Worm (Caenorhabditis elegans) whole organism, L2 larva: ENCODE results near the gene ule-2.

Experiments used
- R02D3.7 ChIP-seq: fragments of 150-350 bp; optimal IDR thresholded peaks from 2 replicates; lab custom pipeline; 2014; ENCODE audit warnings: missing biosample characterization, missing genetic modification characterization
- ZK546.5 ChIP-seq: sonication (generic microtip); optimal IDR thresholded peaks from 2 replicates; lab custom pipeline; 2017; ENCODE audit warnings: missing biosample characterization, missing genetic modification characterization
- ama-1 ChIP-seq: fragments of 150-350 bp; optimal IDR thresholded peaks from 2 replicates; lab custom pipeline; 2018; ENCODE audit warnings: inconsistent platforms
- ceh-82 ChIP-seq: fragments of 150-350 bp; optimal IDR thresholded peaks from 2 replicates; lab custom pipeline; 2014; ENCODE audit warnings: missing biosample characterization, missing genetic modification characterization
- lin-11 ChIP-seq: fragments of 150-350 bp; sonication (generic microtip); optimal IDR thresholded peaks from 2 replicates; lab custom pipeline; 2014; ENCODE audit warnings: missing biosample characterization, missing genetic modification characterization, inconsistent platforms, mixed read lengths
- lsy-2 ChIP-seq, 2 experiments: fragments of 150-350 bp in 1 of 2; sonication (generic microtip) in 1 of 2; optimal IDR thresholded peaks; 2 replicates each; lab custom pipeline; 2014 to 2017; ENCODE audit warnings: missing biosample characterization in 2 of 2, missing genetic modification characterization in 2 of 2
- nhr-12 ChIP-seq: fragments of 150-350 bp; optimal IDR thresholded peaks from 2 replicates; lab custom pipeline; 2014; ENCODE audit warnings: missing biosample characterization, missing genetic modification characterization
- nhr-237 ChIP-seq: fragments of 150-350 bp; optimal IDR thresholded peaks from 2 replicates; lab custom pipeline; 2014; ENCODE audit warnings: missing biosample characterization, missing genetic modification characterization
- peb-1 ChIP-seq: fragments of 150-350 bp; optimal IDR thresholded peaks from 2 replicates; lab custom pipeline; 2014; ENCODE audit warnings: missing biosample characterization, missing genetic modification characterization
- unc-55 ChIP-seq: fragments of 150-350 bp; sonication (generic microtip); optimal IDR thresholded peaks from 3 replicates; lab custom pipeline; 2014; ENCODE audit warnings: missing biosample characterization, missing genetic modification reagents, missing genetic modification characterization
- zag-1 ChIP-seq: fragments of 150-350 bp; optimal IDR thresholded peaks from 2 replicates; lab custom pipeline; 2014; ENCODE audit warnings: missing biosample characterization, missing genetic modification characterization

DNA sequence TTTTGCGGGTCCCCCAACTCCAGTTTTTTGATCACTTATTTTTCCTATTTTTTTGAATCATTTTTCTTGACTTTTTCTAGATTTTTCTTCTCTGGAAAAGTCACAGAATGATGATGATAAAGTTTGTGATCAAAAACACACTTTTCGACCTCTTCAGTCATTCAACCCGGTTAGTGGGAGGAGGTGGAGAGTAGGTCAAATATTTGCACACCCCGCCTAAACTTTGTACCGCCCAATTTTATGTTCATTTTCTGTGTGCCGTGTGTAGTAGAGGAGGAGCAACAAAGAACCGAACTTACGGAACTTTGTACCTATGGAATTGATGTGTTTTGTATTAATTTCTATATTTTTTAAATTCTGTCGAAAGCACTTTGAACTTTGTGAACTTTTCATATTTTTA, 17.4 kb upstream of the ule-2 start:
- TF ChIP-seq lsy-2 (tag; optimal IDR thresholded peaks at IDR 0.05; lab: Kevin White, UChicago): no peak
- no peak for TF ChIP-seq nhr-12 (tag; lab: Kevin White, UChicago)
- TF ChIP-seq lin-11 (tag; lab: Kevin White, UChicago): no peak
- no peak for TF ChIP-seq zag-1 (tag; lab: Kevin White, UChicago)
- no peak for TF ChIP-seq R02D3.7
- TF ChIP-seq ceh-82 (tag; lab: Kevin White, UChicago): no peak
- TF ChIP-seq ZK546.5 (tag; lab: Kevin White, UChicago): no peak
- no peak for TF ChIP-seq unc-55 (GFP tag; lab: Kevin White, UChicago)
- TF ChIP-seq peb-1: no peak
- TF ChIP-seq ama-1 (lab: Kevin White, UChicago): no peak
- no peak for TF ChIP-seq nhr-237 (tag; lab: Kevin White, UChicago)
